Fruit fly (Drosophila melanogaster) whole organism, prepupa: ENCODE measurements around the gene rt.

ENCODE experiments used
- CG10631 ChIP-seq: fragments of 200-800 bp; sonication (Bioruptor generic); optimal IDR thresholded peaks from 2 replicates; lab custom pipeline; 2016; ENCODE audit warnings: missing biosample characterization, missing genetic modification characterization
- CG10669 ChIP-seq: fragments of 200-800 bp; sonication (Bioruptor generic); optimal IDR thresholded peaks from 3 replicates; lab custom pipeline; 2018; ENCODE audit warnings: missing biosample characterization, mild to moderate bottlenecking, missing genetic modification characterization, moderate library complexity
- CG11294 ChIP-seq: fragments of 200-800 bp; sonication (Bioruptor generic); IDR thresholded peaks from 2 replicates; pipeline ENCODE4 v1.3.6; 2022; ENCODE audit warnings: missing biosample characterization, missing genetic modification characterization
- CG11762 ChIP-seq: fragments of 200-800 bp; sonication (Bioruptor generic); optimal IDR thresholded peaks from 3 replicates; lab custom pipeline; 2016; ENCODE audit warnings: missing biosample characterization, missing genetic modification characterization; ENCODE audit not compliant: insufficient read depth
- CG11902 ChIP-seq: fragments of 200-800 bp; sonication (Bioruptor generic); optimal IDR thresholded peaks from 3 replicates; lab custom pipeline; 2016; ENCODE audit warnings: missing biosample characterization, missing genetic modification characterization
- CG15336 ChIP-seq: fragments of 200-800 bp; sonication (Bioruptor generic); IDR thresholded peaks from 2 replicates; pipeline ENCODE4 v1.3.6; 2022; ENCODE audit warnings: missing biosample characterization, missing genetic modification characterization
- CG3032 ChIP-seq: fragments of 200-800 bp; optimal IDR thresholded peaks from 2 replicates; lab custom pipeline; 2019; ENCODE audit warnings: missing biosample characterization, mild to moderate bottlenecking, missing genetic modification characterization, moderate library complexity
- CG4318 ChIP-seq: fragments of 200-800 bp; sonication (Bioruptor generic); optimal IDR thresholded peaks from 3 replicates; lab custom pipeline; 2017; ENCODE audit warnings: missing biosample characterization, mild to moderate bottlenecking, missing genetic modification characterization
- CG6276 ChIP-seq: fragments of 200-800 bp; sonication (Bioruptor generic); optimal IDR thresholded peaks from 2 replicates; lab custom pipeline; 2017; ENCODE audit warnings: missing biosample characterization, mild to moderate bottlenecking, missing genetic modification characterization
- CG7368 ChIP-seq: fragments of 200-800 bp; sonication (Bioruptor generic); optimal IDR thresholded peaks from 3 replicates; lab custom pipeline; 2016; ENCODE audit warnings: missing biosample characterization, missing genetic modification characterization
- CG8319 ChIP-seq: fragments of 200-800 bp; sonication (Bioruptor generic); optimal IDR thresholded peaks from 3 replicates; lab custom pipeline; 2016; ENCODE audit warnings: missing biosample characterization, missing genetic modification characterization
- CG9139 ChIP-seq: fragments of 200-800 bp; sonication (Bioruptor generic); optimal IDR thresholded peaks from 3 replicates; lab custom pipeline; 2017; ENCODE audit warnings: missing biosample characterization, mild to moderate bottlenecking, missing genetic modification characterization
- Eip78C ChIP-seq: fragments of 200-800 bp; sonication (Bioruptor generic); peaks from one replicate; lab custom pipeline; 2016; ENCODE audit warnings: missing biosample characterization, missing genetic modification characterization
- Eip93F ChIP-seq: fragments of 200-800 bp; sonication (Bioruptor generic); optimal IDR thresholded peaks from 2 replicates; lab custom pipeline; 2016; ENCODE audit warnings: missing biosample characterization, mild to moderate bottlenecking, missing genetic modification characterization
- Ets96B ChIP-seq: fragments of 200-800 bp; optimal IDR thresholded peaks from 2 replicates; lab custom pipeline; 2019; ENCODE audit warnings: missing biosample characterization, mild to moderate bottlenecking, missing genetic modification characterization, moderate library complexity
- Gug ChIP-seq: fragments of 200-800 bp; sonication (Bioruptor generic); IDR thresholded peaks from 2 replicates; pipeline ENCODE4 v1.3.6; 2022; ENCODE audit warnings: missing biosample characterization, missing genetic modification characterization
- Hr38 ChIP-seq: sonication (Bioruptor generic); optimal IDR thresholded peaks from 2 replicates; lab custom pipeline; 2016; ENCODE audit warnings: missing biosample characterization, missing genetic modification characterization
- Hr39 ChIP-seq: fragments of 200-800 bp; sonication (Bioruptor generic); optimal IDR thresholded peaks from 2 replicates; lab custom pipeline; 2016; ENCODE audit warnings: missing biosample characterization, missing genetic modification characterization
- Hr4 ChIP-seq: fragments of 200-800 bp; sonication (Bioruptor generic); optimal IDR thresholded peaks from 3 replicates; lab custom pipeline; 2016; ENCODE audit warnings: missing biosample characterization, missing genetic modification characterization
- Lpt ChIP-seq: fragments of 200-800 bp; sonication (Bioruptor generic); optimal IDR thresholded peaks from 3 replicates; lab custom pipeline; 2016; ENCODE audit warnings: missing biosample characterization, missing genetic modification characterization
- Met ChIP-seq: fragments of 200-800 bp; sonication (Bioruptor generic); optimal IDR thresholded peaks from 3 replicates; lab custom pipeline; 2016; ENCODE audit warnings: missing biosample characterization, missing genetic modification characterization
- OdsH ChIP-seq: fragments of 200-800 bp; sonication (Bioruptor generic); optimal IDR thresholded peaks from 3 replicates; lab custom pipeline; 2016; ENCODE audit warnings: missing biosample characterization, missing genetic modification characterization
- Sox102F ChIP-seq: fragments of 200-800 bp; sonication (Bioruptor generic); optimal IDR thresholded peaks from 2 replicates; lab custom pipeline; 2016; ENCODE audit warnings: missing biosample characterization, mild to moderate bottlenecking, missing genetic modification characterization
- Sox14 ChIP-seq: fragments of 200-800 bp; sonication (Bioruptor generic); optimal IDR thresholded peaks from 3 replicates; lab custom pipeline; 2016; ENCODE audit warnings: missing biosample characterization, missing genetic modification characterization
- Sox15 ChIP-seq: fragments of 200-800 bp; sonication (Bioruptor generic); optimal IDR thresholded peaks from 3 replicates; lab custom pipeline; 2016; ENCODE audit warnings: missing biosample characterization, missing genetic modification characterization
- achi ChIP-seq: fragments of 200-800 bp; sonication (Bioruptor generic); optimal IDR thresholded peaks from 3 replicates; lab custom pipeline; 2016; ENCODE audit warnings: missing biosample characterization, missing genetic modification characterization
- acj6 ChIP-seq: fragments of 200-800 bp; sonication (Bioruptor generic); optimal IDR thresholded peaks from 3 replicates; lab custom pipeline; 2016; ENCODE audit warnings: missing biosample characterization, missing genetic modification characterization
- cyc ChIP-seq: fragments of 200-800 bp; sonication (Bioruptor generic); optimal IDR thresholded peaks from 3 replicates; lab custom pipeline; 2016; ENCODE audit warnings: missing biosample characterization, missing genetic modification characterization
- dac ChIP-seq: fragments of 200-800 bp; sonication (Bioruptor generic); optimal IDR thresholded peaks from 2 replicates; lab custom pipeline; 2017; ENCODE audit warnings: missing biosample characterization, mild to moderate bottlenecking, missing genetic modification characterization
- dsx ChIP-seq: fragments of 200-800 bp; optimal IDR thresholded peaks from 3 replicates; lab custom pipeline; 2019; ENCODE audit warnings: missing biosample characterization, mild to moderate bottlenecking, missing genetic modification characterization, moderate library complexity; ENCODE audit not compliant: poor library complexity, severe bottlenecking
- eg ChIP-seq: fragments of 200-800 bp; sonication (Bioruptor generic); IDR thresholded peaks from 3 replicates; pipeline ENCODE4 v1.3.6; 2022; ENCODE audit warnings: missing biosample characterization, missing genetic modification characterization
- esn ChIP-seq: fragments of 200-800 bp; sonication (Bioruptor generic); optimal IDR thresholded peaks from 2 replicates; lab custom pipeline; 2016; ENCODE audit warnings: missing biosample characterization, mild to moderate bottlenecking, missing genetic modification characterization, moderate library complexity
- fd59A ChIP-seq: fragments of 200-800 bp; sonication (Bioruptor generic); optimal IDR thresholded peaks from 2 replicates; lab custom pipeline; 2017; ENCODE audit warnings: missing biosample characterization, mild to moderate bottlenecking, missing genetic modification characterization, missing genetic modification reagents
- fd85E ChIP-seq: fragments of 200-800 bp; sonication (Bioruptor generic); optimal IDR thresholded peaks from 3 replicates; lab custom pipeline; 2016; ENCODE audit warnings: missing biosample characterization, missing genetic modification characterization
- fkh ChIP-seq: fragments of 200-800 bp; sonication (Bioruptor generic); optimal IDR thresholded peaks from 3 replicates; lab custom pipeline; 2017; ENCODE audit warnings: missing biosample characterization, mild to moderate bottlenecking, missing genetic modification characterization, moderate library complexity
- lz ChIP-seq: fragments of 200-800 bp; sonication (Bioruptor generic); optimal IDR thresholded peaks from 3 replicates; lab custom pipeline; 2016; ENCODE audit warnings: missing biosample characterization, missing genetic modification characterization
- net ChIP-seq: fragments of 200-800 bp; sonication (Bioruptor generic); optimal IDR thresholded peaks from 3 replicates; lab custom pipeline; 2016; ENCODE audit warnings: missing biosample characterization, missing genetic modification characterization
- pdm3 ChIP-seq: fragments of 200-800 bp; sonication (Bioruptor generic); optimal IDR thresholded peaks from 3 replicates; lab custom pipeline; 2016; ENCODE audit warnings: missing biosample characterization, missing genetic modification characterization
- salr ChIP-seq, 2 experiments: fragments of 200-800 bp; sonication (Bioruptor generic); optimal IDR thresholded peaks; 3 replicates each; lab custom pipeline; 2016 to 2018; ENCODE audit warnings: missing biosample characterization in 2 of 2, missing genetic modification characterization in 2 of 2, mild to moderate bottlenecking in 1 of 2
- ss ChIP-seq, 2 experiments: fragments of 200-800 bp; sonication (Bioruptor generic); optimal IDR thresholded peaks; 2 replicates in 1 of 2; 3 replicates in 1 of 2; lab custom pipeline; 2017 to 2018; ENCODE audit warnings: mild to moderate bottlenecking in 2 of 2, missing biosample characterization in 2 of 2, missing genetic modification characterization in 2 of 2, moderate library complexity in 1 of 2
- svp ChIP-seq: fragments of 200-800 bp; sonication (Bioruptor generic); peaks from one replicate; lab custom pipeline; 2016; ENCODE audit warnings: missing biosample characterization, missing genetic modification characterization

Gene rt

DNA sequence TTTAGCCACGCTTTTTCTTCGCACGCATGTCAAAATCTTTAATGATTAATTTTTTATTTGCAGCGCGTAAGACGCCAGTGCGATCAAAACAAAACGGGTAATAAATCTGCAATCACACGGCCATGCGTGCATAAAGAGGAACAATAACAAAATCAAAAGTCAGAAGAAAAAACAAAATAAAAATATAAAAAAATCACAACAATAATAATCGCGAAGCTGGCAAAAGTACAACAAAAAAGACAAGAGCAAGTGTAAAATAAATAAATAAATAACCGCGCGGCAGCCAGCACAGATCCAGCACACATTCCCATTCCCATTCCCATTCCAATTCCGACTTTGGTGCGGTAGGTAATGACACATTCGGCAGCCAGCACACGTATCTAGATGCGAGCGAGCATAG, 47.0 kb upstream of the rt start (continued):
- peak; percentile 75 for TF ChIP-seq Ets96B (tag; lab: Kevin White, UChicago)
- TF ChIP-seq pdm3, result no peak
- TF ChIP-seq CG11762 (GFP tag; lab: Kevin White, UChicago), result no peak
- TF ChIP-seq Sox102F, result no peak
- peak; percentile 0 for TF ChIP-seq esn (GFP tag; lab: Kevin White, UChicago)
- TF ChIP-seq Hr38 (GFP tag; lab: Kevin White, UChicago), result no peak
- TF ChIP-seq fd59A (GFP tag; lab: Kevin White, UChicago), result peak; percentile 2
- TF ChIP-seq OdsH (GFP tag; lab: Kevin White, UChicago), result no peak
- no peak for TF ChIP-seq Sox14 (GFP tag; lab: Kevin White, UChicago)
- TF ChIP-seq Eip78C (GFP tag; lab: Kevin White, UChicago), result peak; percentile 69
- no peak for TF ChIP-seq Hr39 (GFP tag; lab: Kevin White, UChicago)
- TF ChIP-seq Met (GFP tag; lab: Kevin White, UChicago), result no peak
- TF ChIP-seq CG11294 (GFP tag; lab: Robert Waterston, UW), result no peak
- TF ChIP-seq CG10631 (GFP tag; lab: Kevin White, UChicago), result peak; percentile 10
- peak; percentile 39 for TF ChIP-seq achi (GFP tag; lab: Kevin White, UChicago)

- no peak for TF ChIP-seq CG15336
- peak; percentile 23 for TF ChIP-seq dsx (GFP tag; lab: Kevin White, UChicago)
- TF ChIP-seq fd85E (GFP tag; lab: Kevin White, UChicago), result no peak
- TF ChIP-seq CG10669, result no peak
- TF ChIP-seq Eip78C (GFP tag; lab: Kevin White, UChicago), result peak; percentile 31
- TF ChIP-seq Hr39 (GFP tag; lab: Kevin White, UChicago), result no peak
- TF ChIP-seq CG9139, result peak; percentile 10
- peak; percentile 8 for TF ChIP-seq svp (GFP tag; lab: Kevin White, UChicago)
- TF ChIP-seq ss (GFP tag; optimal IDR thresholded peaks at IDR 0.05; lab: Kevin White, UChicago), result peak in 1 of 2 experiments; percentile 17
- TF ChIP-seq Hr38 (GFP tag; lab: Kevin White, UChicago), result no peak
- TF ChIP-seq Sox14 (GFP tag; lab: Kevin White, UChicago), result peak; percentile 4
These were observed 43.5 kb upstream of the rt start, which contains the start of gene CG32091 for dm6 chr3L:11631092-11631491. TSS of gene CG32091 (plus strand) at chr3L:11631392.

DNA sequence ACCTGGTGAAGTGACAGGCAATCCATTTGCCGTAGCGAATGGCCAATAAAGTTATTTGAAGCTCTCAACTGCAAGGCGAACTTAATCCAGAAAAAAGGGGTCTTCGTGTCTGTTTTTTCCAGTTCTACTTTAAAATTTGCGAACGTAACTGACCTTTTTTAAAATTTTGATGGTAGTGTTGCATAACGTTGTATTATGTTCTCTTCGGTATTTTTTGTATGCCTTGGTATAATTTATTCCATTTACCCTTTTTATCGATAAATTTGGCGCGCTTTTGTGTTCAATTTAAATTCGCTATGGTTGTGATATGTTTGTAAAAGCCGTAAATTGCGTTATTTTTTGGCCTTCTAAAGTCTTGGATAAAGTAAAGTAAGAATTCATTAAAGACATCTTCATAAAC, 43.1 kb upstream of the rt start:
- TF ChIP-seq eg (no peak), Eip78C (GFP tag; lab: Kevin White, UChicago) (no peak), dac (GFP tag; lab: Kevin White, UChicago) (no peak), esn (GFP tag; lab: Kevin White, UChicago) (peak; percentile 9), CG8319 (GFP tag; lab: Kevin White, UChicago) (no peak), acj6 (GFP tag; lab: Kevin White, UChicago) (no peak), lz (GFP tag; lab: Kevin White, UChicago) (peak; percentile 24)

- TF ChIP-seq CG9139 (no peak), Eip93F (GFP tag; lab: Kevin White, UChicago) (no peak), Hr38 (GFP tag; lab: Kevin White, UChicago) (no peak), CG11294 (GFP tag; lab: Robert Waterston, UW) (no peak), Gug (GFP tag; lab: Robert Waterston, UW) (no peak), OdsH (GFP tag; lab: Kevin White, UChicago) (peak; percentile 4), Sox15 (GFP tag; lab: Kevin White, UChicago) (no peak), esn (GFP tag; lab: Kevin White, UChicago) (peak; percentile 44), CG3032 (tag; lab: Kevin White, UChicago) (peak; percentile 6), CG7368 (GFP tag; lab: Kevin White, UChicago) (no peak), dac (GFP tag; lab: Kevin White, UChicago) (no peak), lz (GFP tag; lab: Kevin White, UChicago) (peak; percentile 11), Hr4 (GFP tag; lab: Kevin White, UChicago) (peak; percentile 4), fd59A (GFP tag; lab: Kevin White, UChicago) (no peak), CG11902 (no peak), fd85E (GFP tag; lab: Kevin White, UChicago) (no peak), acj6 (GFP tag; lab: Kevin White, UChicago) (no peak), CG10669 (no peak), Lpt (no peak), salr (GFP tag; optimal IDR thresholded peaks at IDR 0.05; lab: Kevin White, UChicago) (no peak), net (GFP tag; lab: Kevin White, UChicago) (no peak), fkh (peak; percentile 48), CG6276 (GFP tag; lab: Kevin White, UChicago) (no peak), svp (GFP tag; lab: Kevin White, UChicago) (peak; percentile 68), Eip78C (GFP tag; lab: Kevin White, UChicago) (peak; percentile 39), CG4318 (GFP tag; lab: Kevin White, UChicago) (no peak), dsx (GFP tag; lab: Kevin White, UChicago) (peak; percentile 11), cyc (no peak), ss (GFP tag; optimal IDR thresholded peaks at IDR 0.05; lab: Kevin White, UChicago) (peak; percentile 27 to 41)
These were observed 40.4 kb upstream of the rt start, which contains the start of gene Apt1 for dm6 chr3L:11627819-11628483. TSS of gene Apt1 (plus strand) at chr3L:11628037.
